Worm (Caenorhabditis elegans): ENCODE measurements around the gene F54F7.8.
A peak's percentile ranks its signal among the peaks of the same experiment; 100 is the strongest.

Gene F54F7.8

ce11 chrX:11878109-11878508, 23.3 kb upstream of the F54F7.8 start, which contains the start of gene Y62H9A.2:
Gene Y62H9A.2 (minus strand): TSS chrX:11878209.
- TF ChIP-seq zip-2 (tag; optimal IDR thresholded peaks at IDR 0.05), result no peak
- TF ChIP-seq daf-19 (GFP tag; conservative IDR thresholded peaks at IDR 0.05), result no peak
- no peak for TF ChIP-seq ZK546.5 (tag; optimal IDR thresholded peaks at IDR 0.05)
- no peak for TF ChIP-seq fos-1 (tag; optimal IDR thresholded peaks at IDR 0.05)
- no peak for TF ChIP-seq aly-2 (tag; optimal IDR thresholded peaks at IDR 0.05)
- no peak for TF ChIP-seq vab-7 (GFP tag; IDR thresholded peaks at IDR 0.05)

- TF ChIP-seq php-3 (GFP tag; IDR thresholded peaks at IDR 0.05) (no peak), nhr-77 (tag; optimal IDR thresholded peaks at IDR 0.05) (no peak), set-16 (GFP tag; IDR thresholded peaks at IDR 0.05) (no peak), nhr-25 (tag; optimal IDR thresholded peaks at IDR 0.05; ENCODE audit: borderline replicate concordance, insufficient read depth) (no peak), zip-2 (tag; optimal IDR thresholded peaks at IDR 0.05) (no peak)
Measured at ce11 chrX:11875260-11875659, 20.5 kb upstream of the F54F7.8 start, which contains the start of gene Y62H9A.1. Gene Y62H9A.1 (plus strand): TSS chrX:11875541.

ce11 chrX:11872210-11872609, 17.4 kb upstream of the F54F7.8 start:
- peak; percentile 31 for TF ChIP-seq mxl-3 (GFP tag; optimal IDR thresholded peaks at IDR 0.05)
- peak; percentile 65 for TF ChIP-seq hmg-1.1 (GFP tag; IDR thresholded peaks at IDR 0.05)
- peak; percentile 27 for TF ChIP-seq nhr-111 (GFP tag; optimal IDR thresholded peaks at IDR 0.05)
- peak; percentile 49; the same call in 1 of the 2 replicates for TF ChIP-seq php-3 (GFP tag; IDR thresholded peaks at IDR 0.05)
- TF ChIP-seq Y75B8A.6 (GFP tag; IDR thresholded peaks at IDR 0.05), result 0 out of 2 replicates have a peak, but pooled peaks have one; percentile 20
- TF ChIP-seq D1046.2 (GFP tag; IDR thresholded peaks at IDR 0.05), result no peak
- 0 out of 2 replicates have a peak, but pooled peaks have one; percentile 61 for TF ChIP-seq dmd-8 (GFP tag; IDR thresholded peaks at IDR 0.05)
- 0 out of 2 replicates have a peak, but pooled peaks have one; percentile 29 for TF ChIP-seq madf-9 (GFP tag; conservative IDR thresholded peaks at IDR 0.05)
- peak; percentile 38; the same call in 1 of the 2 replicates for TF ChIP-seq F26F4.8 (GFP tag; conservative IDR thresholded peaks at IDR 0.05)
- TF ChIP-seq mdt-29 (GFP tag; IDR thresholded peaks at IDR 0.05), result peak; percentile 71; the same call in 1 of the 2 replicates
- TF ChIP-seq egl-43 (GFP tag; IDR thresholded peaks at IDR 0.05), result no peak; the same call in none of the 2 replicates
- TF ChIP-seq ces-1 (GFP tag; optimal IDR thresholded peaks at IDR 0.05), result no peak
- TF ChIP-seq daf-19 (GFP tag; conservative IDR thresholded peaks at IDR 0.05), result 0 out of 2 replicates have a peak, but pooled peaks have one; percentile 19
- peak; percentile 61; the same call in 1 of the 2 replicates for TF ChIP-seq ctbp-1 (GFP tag; IDR thresholded peaks at IDR 0.05)
- TF ChIP-seq zip-2 (tag; optimal IDR thresholded peaks at IDR 0.05), result no peak
- TF ChIP-seq dmd-9 (GFP tag; IDR thresholded peaks at IDR 0.05), result 0 out of 2 replicates have a peak, but pooled peaks have one; percentile 44
- no peak for TF ChIP-seq zfp-2 (tag; optimal IDR thresholded peaks at IDR 0.05)
- TF ChIP-seq hif-1 (tag; optimal IDR thresholded peaks at IDR 0.05), result no peak
- TF ChIP-seq lim-7 (GFP tag; IDR thresholded peaks at IDR 0.05), result peak; percentile 76; the same call in 1 of the 2 replicates
- no peak for TF ChIP-seq zag-1 (tag; optimal IDR thresholded peaks at IDR 0.05)
- no peak for TF ChIP-seq rbr-2 (tag; optimal IDR thresholded peaks at IDR 0.05)
- no peak for TF ChIP-seq tag-97 (GFP tag; IDR thresholded peaks at IDR 0.05)
- peak; percentile 71 for TF ChIP-seq vab-7 (GFP tag; IDR thresholded peaks at IDR 0.05)
- TF ChIP-seq spr-3 (GFP tag; optimal IDR thresholded peaks at IDR 0.05), result peak; percentile 6
- TF ChIP-seq unc-62 (GFP tag; optimal IDR thresholded peaks at IDR 0.05 in 1 of 2), result peak in 1 of 2 experiments; percentile 18
- TF ChIP-seq unc-62 (tag; optimal IDR thresholded peaks at IDR 0.05), result no peak
- no peak for TF ChIP-seq jun-1 (tag; optimal IDR thresholded peaks at IDR 0.05)
- peak; percentile 84 for TF ChIP-seq nhr-42 (GFP tag; IDR thresholded peaks at IDR 0.05)
- TF ChIP-seq mep-1 (tag; optimal IDR thresholded peaks at IDR 0.05), result no peak
- peak; percentile 70 for TF ChIP-seq tra-1 (GFP tag; IDR thresholded peaks at IDR 0.05)
- no peak for TF ChIP-seq nhr-77 (tag; optimal IDR thresholded peaks at IDR 0.05)
- peak; percentile 44 for TF ChIP-seq nhr-48 (tag; optimal IDR thresholded peaks at IDR 0.05)
- TF ChIP-seq T26A8.4 (GFP tag; IDR thresholded peaks at IDR 0.05), result no peak
- TF ChIP-seq lin-1 (GFP tag; IDR thresholded peaks at IDR 0.05), result peak; percentile 30; the same call in 1 of the 2 replicates
- TF ChIP-seq snpc-1.2 (GFP tag; IDR thresholded peaks at IDR 0.05), result peak; percentile 78; the same call in 1 of the 2 replicates
- TF ChIP-seq fkh-10 (GFP tag; optimal IDR thresholded peaks at IDR 0.05), result no peak
- no peak for TF ChIP-seq aly-2 (tag; optimal IDR thresholded peaks at IDR 0.05)
- no peak for TF ChIP-seq ZK546.5 (tag; optimal IDR thresholded peaks at IDR 0.05)
- no peak for TF ChIP-seq ceh-62 (tag; optimal IDR thresholded peaks at IDR 0.05)
- TF ChIP-seq ama-1 (optimal IDR thresholded peaks at IDR 0.05), result no peak
- TF ChIP-seq ztf-7 (tag; optimal IDR thresholded peaks at IDR 0.05), result no peak
- TF ChIP-seq nhr-41 (GFP tag; IDR thresholded peaks at IDR 0.05), result peak; percentile 32; the same call in 1 of the 2 replicates
- no peak for TF ChIP-seq attf-4 (tag; optimal IDR thresholded peaks at IDR 0.05)
